Worm (Caenorhabditis elegans) whole organism, L4/young adult: Measurements from ENCODE around the gene pah-1.

Source experiments
- W03F9.2 ChIP-seq: fragments of 150-350 bp; optimal IDR thresholded peaks from 2 replicates; lab custom pipeline; 2014; ENCODE audit warnings: missing biosample characterization, missing genetic modification characterization
- dao-5 ChIP-seq: sonication (generic microtip); optimal IDR thresholded peaks from 2 replicates; lab custom pipeline; 2016; ENCODE audit warnings: missing genotype, missing genetic modification characterization, moderate library complexity, missing compliant biosample characterization
- him-1 ChIP-seq: sonication (generic microtip); optimal IDR thresholded peaks from 2 replicates; lab custom pipeline; 2016; ENCODE audit warnings: missing genotype, missing genetic modification reagents, missing genetic modification characterization, missing compliant biosample characterization

DNA sequence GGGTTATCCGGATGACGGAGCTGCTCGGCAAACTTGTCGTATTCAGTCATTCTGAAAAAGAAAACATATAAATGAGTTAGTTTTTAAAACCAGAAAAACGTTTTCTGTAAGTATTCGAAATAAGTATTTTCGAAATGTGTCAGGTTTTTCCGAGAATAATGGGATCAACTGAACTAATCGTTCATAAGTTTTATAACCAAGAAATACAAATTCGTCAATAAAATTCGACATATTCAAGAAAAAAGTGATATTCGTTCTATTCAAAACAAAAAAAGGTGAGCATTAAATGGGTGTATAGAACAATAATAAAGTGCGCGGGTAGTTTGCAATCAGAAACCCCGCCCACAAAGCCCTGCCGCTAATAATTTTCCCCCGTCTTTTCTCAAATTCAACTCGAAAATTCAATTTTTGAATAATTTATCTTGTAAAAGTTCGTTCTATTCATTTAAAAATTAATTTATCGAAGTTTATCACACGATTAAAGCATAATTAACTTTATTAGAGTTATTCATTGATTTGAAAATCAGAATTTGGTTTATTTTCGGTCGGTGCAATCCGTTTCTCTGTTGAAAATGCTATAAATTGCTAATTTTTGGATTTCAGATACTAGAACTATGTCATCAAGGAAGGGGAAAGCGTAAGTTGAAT is 50.4 kb downstream of the pah-1 start, which contains the start of the genes cyn-11 and T01B7.5:
- TF ChIP-seq W03F9.2 (tag; lab: Kevin White, UChicago): peak; percentile 39
- TF ChIP-seq him-1 (tag; lab: Kevin White, UChicago): no peak
- TF ChIP-seq dao-5 (tag; lab: Kevin White, UChicago): no peak
